Fruit fly (Drosophila melanogaster): ENCODE measurements around the gene CG4194.

CG4194 gene

dm6 chrX:2081848-2082365, 13.5 kb downstream of the CG4194 start:
- TF ChIP-seq achi (GFP tag; optimal IDR thresholded peaks at IDR 0.05), result no peak
- TF ChIP-seq Met (GFP tag; optimal IDR thresholded peaks at IDR 0.05), result no peak
- TF ChIP-seq CG16779 (tag; optimal IDR thresholded peaks at IDR 0.05), result no peak
- no peak for TF ChIP-seq CG6854 (GFP tag; optimal IDR thresholded peaks at IDR 0.05)
- no peak for TF ChIP-seq CG9139 (GFP tag; optimal IDR thresholded peaks at IDR 0.05)

dm6 chrX:2083109-2083508, 14.7 kb downstream of the CG4194 start:
- TF ChIP-seq Eip75B (GFP tag; optimal IDR thresholded peaks at IDR 0.05) (peak; percentile 83), cyc (GFP tag; optimal IDR thresholded peaks at IDR 0.05) (peak; percentile 87), achi (GFP tag; optimal IDR thresholded peaks at IDR 0.05) (peak; percentile 82), Eip93F (GFP tag; optimal IDR thresholded peaks at IDR 0.05) (no peak), CG10669 (GFP tag; optimal IDR thresholded peaks at IDR 0.05) (peak; percentile 90), salr (GFP tag; optimal IDR thresholded peaks at IDR 0.05) (peak; percentile 61 to 83), CG6276 (GFP tag; optimal IDR thresholded peaks at IDR 0.05) (peak; percentile 85), Sox102F (GFP tag; optimal IDR thresholded peaks at IDR 0.05) (peak; percentile 81), CG11902 (GFP tag; optimal IDR thresholded peaks at IDR 0.05) (peak; percentile 79), spab (GFP tag; optimal IDR thresholded peaks at IDR 0.05) (peak; percentile 81), Ets96B (tag; optimal IDR thresholded peaks at IDR 0.05) (peak; percentile 89), Ets21C (GFP tag; optimal IDR thresholded peaks at IDR 0.05) (peak; percentile 85), CG9139 (GFP tag; optimal IDR thresholded peaks at IDR 0.05) (peak; percentile 54), acj6 (GFP tag; optimal IDR thresholded peaks at IDR 0.05) (peak; percentile 87), CG15336 (GFP tag; IDR thresholded peaks at IDR 0.05) (peak; percentile 92), CG11762 (GFP tag; optimal IDR thresholded peaks at IDR 0.05; ENCODE audit: insufficient read depth) (peak; percentile 83), CG6792 (GFP tag; optimal IDR thresholded peaks at IDR 0.05) (peak; percentile 83), Hr38 (GFP tag; optimal IDR thresholded peaks at IDR 0.05) (peak; percentile 67), fkh (GFP tag; optimal IDR thresholded peaks at IDR 0.05) (no peak), CG4318 (GFP tag; optimal IDR thresholded peaks at IDR 0.05) (no peak), dac (GFP tag; optimal IDR thresholded peaks at IDR 0.05) (peak; percentile 85), CG3032 (tag; optimal IDR thresholded peaks at IDR 0.05) (peak; percentile 88), CG8119 (GFP tag; IDR thresholded peaks at IDR 0.05) (peak; percentile 90), Sox14 (GFP tag; optimal IDR thresholded peaks at IDR 0.05) (peak; percentile 81), CG11294 (GFP tag; IDR thresholded peaks at IDR 0.05) (peak; percentile 85), fd59A (GFP tag; optimal IDR thresholded peaks at IDR 0.05) (peak; percentile 83), CG8319 (GFP tag; optimal IDR thresholded peaks at IDR 0.05) (peak; percentile 74), CG10631 (GFP tag; optimal IDR thresholded peaks at IDR 0.05) (peak; percentile 81), CG1621 (tag; optimal IDR thresholded peaks at IDR 0.05) (peak; percentile 86), Smox (GFP tag; optimal IDR thresholded peaks at IDR 0.05) (peak; percentile 80), eg (GFP tag; IDR thresholded peaks at IDR 0.05) (peak; percentile 95), CG6163 (GFP tag; IDR thresholded peaks at IDR 0.05) (peak; percentile 94), Met (GFP tag; optimal IDR thresholded peaks at IDR 0.05) (peak; percentile 79), Hr4 (GFP tag; optimal IDR thresholded peaks at IDR 0.05) (peak; percentile 90), CG8632 (GFP tag; optimal IDR thresholded peaks at IDR 0.05) (peak; percentile 75), Lpt (GFP tag; optimal IDR thresholded peaks at IDR 0.05) (peak; percentile 85), Gug (GFP tag; IDR thresholded peaks at IDR 0.05) (peak; percentile 89), OdsH (GFP tag; optimal IDR thresholded peaks at IDR 0.05) (peak; percentile 89), vri (GFP tag; optimal IDR thresholded peaks at IDR 0.05) (peak; percentile 80), CG16779 (tag; optimal IDR thresholded peaks at IDR 0.05) (peak; percentile 78), pdm3 (GFP tag; optimal IDR thresholded peaks at IDR 0.05) (peak; percentile 90), CG6854 (GFP tag; optimal IDR thresholded peaks at IDR 0.05) (no peak), Hr39 (GFP tag; optimal IDR thresholded peaks at IDR 0.05) (peak; percentile 93), CG34406 (GFP tag; optimal IDR thresholded peaks at IDR 0.05) (peak; percentile 74), net (GFP tag; optimal IDR thresholded peaks at IDR 0.05) (peak; percentile 87), CG7368 (GFP tag; optimal IDR thresholded peaks at IDR 0.05) (peak; percentile 82), ss (GFP tag; optimal IDR thresholded peaks at IDR 0.05) (peak; percentile 71 to 88), CG3919 (GFP tag; optimal IDR thresholded peaks at IDR 0.05) (peak; percentile 86), esn (GFP tag; optimal IDR thresholded peaks at IDR 0.05) (peak; percentile 84)

Measured in whole organism, prepupa.